Worm (Caenorhabditis elegans) whole organism, L4 larva: ENCODE results near the gene scl-26.

Experiments
- F49E8.2 ChIP-seq: sonication (generic microtip); optimal IDR thresholded peaks from 2 replicates; lab custom pipeline; 2016; ENCODE audit warnings: missing compliant biosample characterization, mild to moderate bottlenecking, missing genetic modification characterization, borderline replicate concordance
- aly-2 ChIP-seq: sonication (generic microtip); optimal IDR thresholded peaks from 2 replicates; lab custom pipeline; 2018; ENCODE audit warnings: missing biosample characterization, missing genetic modification characterization
- ama-1 ChIP-seq: fragments of 150-350 bp; optimal IDR thresholded peaks from 2 replicates; lab custom pipeline; 2014; ENCODE audit warnings: inconsistent platforms, mixed read lengths
- dpl-1 ChIP-seq: fragments of 150-350 bp; optimal IDR thresholded peaks from 2 replicates; lab custom pipeline; 2014; ENCODE audit warnings: missing biosample characterization, missing genetic modification reagents, missing genetic modification characterization
- fkh-10 ChIP-seq: fragments of 150-350 bp; optimal IDR thresholded peaks from 2 replicates; lab custom pipeline; 2014; ENCODE audit warnings: missing biosample characterization, missing genetic modification reagents, missing genetic modification characterization
- fos-1 ChIP-seq: fragments of 150-350 bp; optimal IDR thresholded peaks from 2 replicates; lab custom pipeline; 2014; ENCODE audit warnings: missing biosample characterization, missing genetic modification characterization
- lin-39 ChIP-seq: fragments of 150-350 bp; optimal IDR thresholded peaks from 2 replicates; lab custom pipeline; 2014; ENCODE audit warnings: missing biosample characterization, missing genetic modification reagents, missing genetic modification characterization
- nhr-237 ChIP-seq: sonication (generic microtip); optimal IDR thresholded peaks from 2 replicates; lab custom pipeline; 2017; ENCODE audit warnings: missing biosample characterization, missing genetic modification characterization
- nhr-28 ChIP-seq: fragments of 150-350 bp; optimal IDR thresholded peaks from 2 replicates; lab custom pipeline; 2014; ENCODE audit warnings: missing biosample characterization, missing genetic modification characterization
- unc-62 ChIP-seq, 3 experiments: fragments of 150-350 bp in 1 of 3; sonication (generic microtip); optimal IDR thresholded peaks in 2 of 3; peaks in 1 of 3; 1 replicate in 1 of 3; 2 replicates in 2 of 3; lab custom pipeline; 2014 to 2017; ENCODE audit warnings: missing biosample characterization in 3 of 3, missing genetic modification characterization in 3 of 3, missing genetic modification reagents in 3 of 3, missing genotype in 1 of 3
- ztf-7 ChIP-seq: fragments of 150-350 bp; optimal IDR thresholded peaks from 2 replicates; lab custom pipeline; 2014; ENCODE audit warnings: missing biosample characterization, missing genetic modification characterization

DNA sequence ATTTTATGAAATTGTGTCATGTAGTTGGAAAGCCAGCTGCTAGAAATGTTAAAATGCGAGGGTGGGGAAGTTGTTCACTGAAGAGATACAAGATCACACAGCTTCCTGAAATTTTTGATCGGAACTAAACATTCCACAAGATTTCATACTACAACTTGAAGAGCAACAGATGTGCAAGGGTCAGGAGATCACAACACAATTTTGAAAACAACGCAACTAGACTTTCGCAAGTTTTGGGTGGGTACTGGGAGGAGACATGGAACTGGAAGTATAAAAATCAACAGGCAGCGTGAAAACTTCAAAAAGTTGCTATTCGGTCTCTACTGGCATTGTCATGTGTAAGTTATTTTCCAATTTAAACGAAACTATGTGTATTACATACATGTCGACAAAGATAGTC, 49.5 kb downstream of the scl-26 start, which contains the start of gene F19F10.3:
- TF ChIP-seq lin-39 (tag; lab: Kevin White, UChicago): no peak
- no peak for TF ChIP-seq ama-1 (lab: Kevin White, UChicago)
- TF ChIP-seq ztf-7 (tag; lab: Kevin White, UChicago): no peak
- TF ChIP-seq dpl-1 (GFP tag; lab: Kevin White, UChicago): no peak
- TF ChIP-seq aly-2 (tag; lab: Kevin White, UChicago): no peak
- no peak for TF ChIP-seq nhr-28 (tag; lab: Kevin White, UChicago)
- no peak for TF ChIP-seq F49E8.2
- TF ChIP-seq fos-1 (tag; lab: Kevin White, UChicago): no peak
- TF ChIP-seq nhr-237 (tag; lab: Kevin White, UChicago): no peak
- no peak for TF ChIP-seq fkh-10 (GFP tag; lab: Kevin White, UChicago)
- TF ChIP-seq unc-62 (GFP tag; optimal IDR thresholded peaks at IDR 0.05 in 1 of 2; lab: Kevin White, UChicago): no peak
- TF ChIP-seq unc-62 (tag; optimal IDR thresholded peaks at IDR 0.05; lab: Kevin White, UChicago): no peak
